Worm (Caenorhabditis elegans): ENCODE data around the gene scav-3.

scav-3 gene

DNA sequence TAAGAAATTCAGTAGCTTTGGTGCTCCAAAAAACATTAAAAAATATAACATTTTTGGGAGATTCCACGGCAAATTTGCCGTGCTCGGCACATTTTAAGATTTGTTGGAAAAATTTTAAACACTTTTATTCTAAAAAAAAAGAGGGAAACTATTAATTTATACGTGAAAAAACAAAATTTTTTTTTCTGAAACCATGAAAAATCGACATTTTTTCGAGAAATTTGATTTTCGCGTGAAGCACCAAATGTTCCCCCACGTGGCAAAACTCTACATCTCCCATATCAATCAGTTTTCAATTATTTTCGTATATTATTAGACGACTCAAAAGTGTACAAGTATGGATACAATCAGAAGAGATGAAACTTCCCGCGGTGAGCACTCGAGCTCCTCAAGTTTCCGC, 20.4 kb downstream of the scav-3 start, which contains the start of gene fbxa-218:
TSS of gene fbxa-218 (plus strand) at position 301 of the 400 bp plus-strand sequence.
- TF ChIP-seq snpc-4 (tag; optimal IDR thresholded peaks at IDR 0.05) (no peak), ceh-16 (tag; optimal IDR thresholded peaks at IDR 0.05) (no peak), lin-13 (GFP tag; optimal IDR thresholded peaks at IDR 0.05) (no peak), elt-1 (tag; optimal IDR thresholded peaks at IDR 0.05) (no peak), blmp-1 (tag; optimal IDR thresholded peaks at IDR 0.05; ENCODE audit: insufficient read depth) (no peak), nhr-10 (tag; optimal IDR thresholded peaks at IDR 0.05) (no peak), nhr-12 (tag; optimal IDR thresholded peaks at IDR 0.05) (no peak), peb-1 (tag; optimal IDR thresholded peaks at IDR 0.05) (no peak), egl-27 (tag; optimal IDR thresholded peaks at IDR 0.05) (no peak), dmd-4 (tag; optimal IDR thresholded peaks at IDR 0.05) (no peak), R02D3.7 (tag; optimal IDR thresholded peaks at IDR 0.05) (no peak), crh-2 (tag; optimal IDR thresholded peaks at IDR 0.05) (no peak), sma-9 (GFP tag; optimal IDR thresholded peaks at IDR 0.05) (no peak), sma-9 (tag; optimal IDR thresholded peaks at IDR 0.05) (no peak), ztf-4 (tag; optimal IDR thresholded peaks at IDR 0.05) (no peak), ceh-82 (tag; optimal IDR thresholded peaks at IDR 0.05) (no peak), F13H6.1 (tag; optimal IDR thresholded peaks at IDR 0.05) (no peak), lin-39 (tag; optimal IDR thresholded peaks at IDR 0.05) (no peak), ZK546.5 (tag; optimal IDR thresholded peaks at IDR 0.05) (no peak), zag-1 (tag; optimal IDR thresholded peaks at IDR 0.05) (no peak)

DNA sequence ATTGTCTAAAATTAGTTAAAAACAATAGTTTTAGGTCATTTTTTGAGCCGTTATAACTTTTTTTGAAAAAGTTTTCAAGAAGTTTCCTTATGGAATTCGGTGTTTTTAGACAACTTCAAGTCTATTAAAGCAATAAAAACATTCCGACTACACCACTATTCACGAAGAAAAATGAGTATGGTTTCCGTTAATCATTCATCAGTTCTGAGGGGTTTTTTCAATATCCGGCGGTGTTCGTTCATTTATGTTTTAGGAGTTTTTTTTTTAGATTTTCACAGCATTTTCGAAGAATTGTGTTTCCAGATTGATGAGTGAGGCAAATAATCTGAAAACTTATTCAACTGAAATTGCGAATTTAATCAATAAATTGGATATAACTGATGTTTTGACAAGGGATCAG, 22.5 kb downstream of the scav-3 start, which contains the start of gene Y49E10.27:
TSS of gene Y49E10.27 (plus strand) at position 301 of the 400 bp plus-strand sequence.
- TF ChIP-seq crh-2 (tag; optimal IDR thresholded peaks at IDR 0.05), result no peak
- no peak for TF ChIP-seq nhr-129 (tag; optimal IDR thresholded peaks at IDR 0.05)
- TF ChIP-seq nhr-77 (tag; optimal IDR thresholded peaks at IDR 0.05), result no peak
- TF ChIP-seq sma-9 (GFP tag; optimal IDR thresholded peaks at IDR 0.05), result no peak
- no peak for TF ChIP-seq sma-9 (tag; optimal IDR thresholded peaks at IDR 0.05)

DNA sequence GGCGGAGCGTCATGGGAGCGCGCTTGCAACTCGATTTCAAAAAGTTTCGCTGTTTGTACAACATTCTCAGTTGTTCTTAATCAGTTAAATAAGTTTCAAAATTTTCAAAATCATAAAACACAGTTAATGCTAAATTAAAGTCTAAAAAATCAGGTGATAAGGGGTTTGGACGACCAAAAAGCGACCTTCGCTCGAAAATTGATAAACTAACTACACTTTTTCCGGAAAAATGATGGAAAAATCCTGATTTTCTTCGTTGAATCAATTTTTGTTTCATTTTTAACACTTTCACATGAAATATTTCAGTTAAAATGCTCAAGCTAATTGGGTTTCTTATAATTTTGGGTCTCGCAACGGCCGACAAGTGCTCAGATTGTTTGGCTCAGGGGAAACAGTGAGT, 26.4 kb downstream of the scav-3 start, which contains the start of gene Y49E10.16:
TSS of gene Y49E10.16 (plus strand) at position 301 of the 400 bp plus-strand sequence.
- TF ChIP-seq fos-1 (tag; optimal IDR thresholded peaks at IDR 0.05) (no peak), sma-9 (GFP tag; optimal IDR thresholded peaks at IDR 0.05) (no peak), sma-9 (tag; optimal IDR thresholded peaks at IDR 0.05) (no peak), ceh-82 (tag; optimal IDR thresholded peaks at IDR 0.05) (no peak), ztf-4 (tag; optimal IDR thresholded peaks at IDR 0.05) (no peak), nhr-11 (tag; optimal IDR thresholded peaks at IDR 0.05) (no peak), nhr-129 (tag; optimal IDR thresholded peaks at IDR 0.05) (no peak), F13H6.1 (tag; optimal IDR thresholded peaks at IDR 0.05) (no peak), nhr-6 (tag; optimal IDR thresholded peaks at IDR 0.05) (no peak), ceh-16 (tag; optimal IDR thresholded peaks at IDR 0.05) (no peak), nhr-237 (tag; optimal IDR thresholded peaks at IDR 0.05) (no peak), egl-27 (tag; optimal IDR thresholded peaks at IDR 0.05) (no peak)

DNA sequence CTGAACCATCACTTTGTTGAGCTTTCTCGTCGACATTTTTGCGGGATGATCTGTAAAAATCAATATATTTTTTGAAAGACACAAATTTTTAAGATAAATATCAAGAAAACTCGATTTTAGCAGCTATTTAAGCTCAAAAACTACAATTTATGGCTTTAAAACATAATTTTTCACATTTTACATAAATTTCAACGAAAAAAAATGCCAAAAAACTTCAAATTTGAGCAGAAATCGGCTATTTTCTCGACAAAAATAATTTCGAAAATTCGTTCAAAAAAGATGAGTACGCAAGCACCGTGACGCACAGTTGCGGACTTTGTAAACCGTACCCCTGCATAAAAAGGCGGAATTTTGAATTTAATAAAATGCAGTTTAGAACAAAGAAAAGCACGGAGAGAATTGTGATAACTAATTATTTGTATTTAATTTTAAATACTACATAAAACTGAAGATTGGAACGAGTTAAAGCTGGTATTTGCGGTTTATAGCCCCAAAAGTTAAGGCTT, 27.0 kb downstream of the scav-3 start, which contains the start of gene snr-6:
TSS of gene snr-6 (minus strand) at position 51 of the 506 bp plus-strand sequence.
- TF ChIP-seq ztf-11 (tag; optimal IDR thresholded peaks at IDR 0.05) (no peak), R02D3.7 (tag; optimal IDR thresholded peaks at IDR 0.05) (no peak), nhr-12 (tag; optimal IDR thresholded peaks at IDR 0.05) (no peak), nhr-11 (tag; optimal IDR thresholded peaks at IDR 0.05) (no peak), nhr-237 (tag; optimal IDR thresholded peaks at IDR 0.05) (no peak), elt-1 (tag; optimal IDR thresholded peaks at IDR 0.05) (no peak), skn-1 (tag; optimal IDR thresholded peaks at IDR 0.05) (no peak), gmeb-1 (tag; optimal IDR thresholded peaks at IDR 0.05) (peak; percentile 96), ZK546.5 (tag; optimal IDR thresholded peaks at IDR 0.05) (no peak), peb-1 (tag; optimal IDR thresholded peaks at IDR 0.05) (no peak), C34F6.9 (tag; optimal IDR thresholded peaks at IDR 0.05) (peak; percentile 85), nhr-10 (tag; optimal IDR thresholded peaks at IDR 0.05) (no peak), nhr-77 (tag; optimal IDR thresholded peaks at IDR 0.05) (no peak), aly-2 (tag; optimal IDR thresholded peaks at IDR 0.05) (no peak), nhr-129 (tag; optimal IDR thresholded peaks at IDR 0.05) (peak; percentile 79), alr-1 (tag; optimal IDR thresholded peaks at IDR 0.05) (no peak), lsy-2 (tag; optimal IDR thresholded peaks at IDR 0.05) (peak; percentile 95 to 99), elt-3 (tag; optimal IDR thresholded peaks at IDR 0.05) (no peak), ztf-4 (tag; optimal IDR thresholded peaks at IDR 0.05) (no peak), zag-1 (tag; optimal IDR thresholded peaks at IDR 0.05) (peak; percentile 11), mdl-1 (tag; optimal IDR thresholded peaks at IDR 0.05) (no peak), mab-5 (tag; optimal IDR thresholded peaks at IDR 0.05) (peak; percentile 42), ztf-1 (GFP tag; conservative IDR thresholded peaks at IDR 0.05) (no peak), crh-2 (tag; optimal IDR thresholded peaks at IDR 0.05) (peak; percentile 49), lin-11 (tag; optimal IDR thresholded peaks at IDR 0.05) (peak; percentile 25), unc-39 (tag; optimal IDR thresholded peaks at IDR 0.05) (no peak), sma-9 (GFP tag; optimal IDR thresholded peaks at IDR 0.05) (peak; percentile 53), sma-9 (tag; optimal IDR thresholded peaks at IDR 0.05) (no peak), nhr-6 (tag; optimal IDR thresholded peaks at IDR 0.05) (peak; percentile 1), unc-55 (GFP tag; optimal IDR thresholded peaks at IDR 0.05) (peak; percentile 93), sem-4 (tag; optimal IDR thresholded peaks at IDR 0.05) (peak; percentile 64), dmd-4 (tag; optimal IDR thresholded peaks at IDR 0.05) (no peak), ceh-16 (tag; optimal IDR thresholded peaks at IDR 0.05) (no peak), egl-27 (tag; optimal IDR thresholded peaks at IDR 0.05) (no peak), mbf-1 (tag; optimal IDR thresholded peaks at IDR 0.05) (no peak), snpc-4 (tag; optimal IDR thresholded peaks at IDR 0.05) (peak; percentile 29), nhr-25 (tag; optimal IDR thresholded peaks at IDR 0.05) (peak; percentile 22), nhr-23 (tag; optimal IDR thresholded peaks at IDR 0.05) (no peak), F13H6.1 (tag; optimal IDR thresholded peaks at IDR 0.05) (peak; percentile 38)
